Fruit fly (Drosophila melanogaster): ENCODE measurements around the gene CG32579.

The CG32579 gene

dm6 chrX:16296423-16297292 is 26.4 kb upstream of the CG32579 start, which contains the start of gene CG3632 (continued):
- TF ChIP-seq CG4854 (GFP tag; optimal IDR thresholded peaks at IDR 0.05), result no peak
- no peak for TF ChIP-seq CG14965 (GFP tag; optimal IDR thresholded peaks at IDR 0.05; ENCODE audit: borderline replicate concordance)
- TF ChIP-seq da (GFP tag; optimal IDR thresholded peaks at IDR 0.05), result no peak
- peak; percentile 79 for TF ChIP-seq Rfx (GFP tag; IDR thresholded peaks at IDR 0.05)
- peak; percentile 61; the same call in 1 of the 2 replicates for TF ChIP-seq rib (GFP tag; IDR thresholded peaks at IDR 0.05)
- peak; percentile 53 for TF ChIP-seq Nf-YC (tag; optimal IDR thresholded peaks at IDR 0.05)
- TF ChIP-seq MTF-1 (GFP tag; optimal IDR thresholded peaks at IDR 0.05; ENCODE audit: borderline replicate concordance), result no peak
- peak; percentile 16 for TF ChIP-seq luna (GFP tag; optimal IDR thresholded peaks at IDR 0.05)
- no peak for TF ChIP-seq Taf1 (GFP tag; IDR thresholded peaks at IDR 0.05)
- no peak for TF ChIP-seq Sox100B (GFP tag; optimal IDR thresholded peaks at IDR 0.05)
- TF ChIP-seq CG17829 (tag; optimal IDR thresholded peaks at IDR 0.05), result peak; percentile 8
- TF ChIP-seq Dref (GFP tag; IDR thresholded peaks at IDR 0.05), result peak; percentile 88
- no peak for TF ChIP-seq wek (GFP tag; optimal IDR thresholded peaks at IDR 0.05)
- TF ChIP-seq row (GFP tag; IDR thresholded peaks at IDR 0.05), result peak; percentile 46
- TF ChIP-seq Dek (tag; optimal IDR thresholded peaks at IDR 0.05), result no peak
- TF ChIP-seq CG2875 (GFP tag; optimal IDR thresholded peaks at IDR 0.05), result no peak
- peak; percentile 71 for TF ChIP-seq Ets97D (GFP tag; optimal IDR thresholded peaks at IDR 0.05)
- peak; percentile 88 for TF ChIP-seq grn (GFP tag; optimal IDR thresholded peaks at IDR 0.05)
- no peak for TF ChIP-seq cato (GFP tag; optimal IDR thresholded peaks at IDR 0.05; ENCODE audit: borderline replicate concordance)
- TF ChIP-seq Bgb (GFP tag; IDR thresholded peaks at IDR 0.05; ENCODE audit: partially characterized antibody), result peak; percentile 92
- TF ChIP-seq br (optimal IDR thresholded peaks at IDR 0.05), result no peak
- no peak for TF ChIP-seq pnt (GFP tag; optimal IDR thresholded peaks at IDR 0.05)
- no peak for TF ChIP-seq prd (optimal IDR thresholded peaks at IDR 0.05)
- TF ChIP-seq prd (GFP tag; IDR thresholded peaks at IDR 0.05), result no peak
- no peak for TF ChIP-seq Oaz (GFP tag; IDR thresholded peaks at IDR 0.05)
- TF ChIP-seq CG11085 (GFP tag; IDR thresholded peaks at IDR 0.05), result peak; percentile 38; the same call in 1 of the 2 replicates
- TF ChIP-seq B-H1 (GFP tag; IDR thresholded peaks at IDR 0.05), result no peak
- TF ChIP-seq ase (GFP tag; IDR thresholded peaks at IDR 0.05), result no peak
- TF ChIP-seq CG14050 (GFP tag; IDR thresholded peaks at IDR 0.05), result no peak
- no peak for TF ChIP-seq CG31388 (GFP tag; optimal IDR thresholded peaks at IDR 0.05)
- TF ChIP-seq repo (GFP tag; optimal IDR thresholded peaks at IDR 0.05), result peak; percentile 55
- TF ChIP-seq CG7839 (tag; optimal IDR thresholded peaks at IDR 0.05), result no peak
- TF ChIP-seq CG1602 (GFP tag; optimal IDR thresholded peaks at IDR 0.05), result no peak
- TF ChIP-seq C15 (GFP tag; IDR thresholded peaks at IDR 0.05), result no peak
- TF ChIP-seq CG4730 (GFP tag; IDR thresholded peaks at IDR 0.05), result no peak
- TF ChIP-seq CG34422 (GFP tag; IDR thresholded peaks at IDR 0.05), result 0 out of 3 replicates have a peak, but pooled peaks have one; percentile 10
- no peak for TF ChIP-seq CG12299 (tag; optimal IDR thresholded peaks at IDR 0.05)
- no peak for TF ChIP-seq cad (GFP tag; optimal IDR thresholded peaks at IDR 0.05)
- no peak for TF ChIP-seq Dip2 (GFP tag; IDR thresholded peaks at IDR 0.05)
- TF ChIP-seq CG17612 (GFP tag; IDR thresholded peaks at IDR 0.05), result no peak
- TF ChIP-seq ac (GFP tag; optimal IDR thresholded peaks at IDR 0.05), result no peak
- TF ChIP-seq vnd (GFP tag; IDR thresholded peaks at IDR 0.05; ENCODE audit: partially characterized antibody), result peak; percentile 71
- no peak for TF ChIP-seq klu (GFP tag; IDR thresholded peaks at IDR 0.05)
- TF ChIP-seq CG3838 (GFP tag; optimal IDR thresholded peaks at IDR 0.05), result peak; percentile 92
- TF ChIP-seq Deaf1 (tag; optimal IDR thresholded peaks at IDR 0.05), result no peak
- no peak for TF ChIP-seq wor (GFP tag; IDR thresholded peaks at IDR 0.05)
- TF ChIP-seq ewg (GFP tag; optimal IDR thresholded peaks at IDR 0.05), result no peak
- peak; percentile 71 for TF ChIP-seq Antp (GFP tag; optimal IDR thresholded peaks at IDR 0.05)
- no peak for TF ChIP-seq CG6254 (GFP tag; optimal IDR thresholded peaks at IDR 0.05)
- no peak for TF ChIP-seq CG5245 (GFP tag; optimal IDR thresholded peaks at IDR 0.05)
- TF ChIP-seq Vsx1 (GFP tag; optimal IDR thresholded peaks at IDR 0.05), result no peak
